Worm (Caenorhabditis elegans) whole organism, L1 larva: ENCODE data around the gene T17H7.7.

ENCODE experiments used
- aha-1 ChIP-seq: fragments of 150-350 bp; optimal IDR thresholded peaks from 2 replicates; lab custom pipeline; 2014; ENCODE audit warnings: missing biosample characterization, missing genetic modification characterization
- ama-1 ChIP-seq: fragments of 150-350 bp; optimal IDR thresholded peaks from 2 replicates; lab custom pipeline; 2014
- blmp-1 ChIP-seq: fragments of 150-350 bp; optimal IDR thresholded peaks from 2 replicates; lab custom pipeline; 2014; ENCODE audit warnings: missing biosample characterization, missing genetic modification characterization
- ceh-63 ChIP-seq: fragments of 200-800 bp; sonication (Bioruptor generic); optimal IDR thresholded peaks from 2 replicates; lab custom pipeline; 2018; ENCODE audit warnings: mild to moderate bottlenecking, missing genetic modification characterization, missing compliant biosample characterization
- egl-27 ChIP-seq, 2 experiments: fragments of 150-350 bp in 1 of 2; sonication (generic microtip); optimal IDR thresholded peaks; 3 replicates each; lab custom pipeline; 2017 to 2018; ENCODE audit warnings: missing biosample characterization in 2 of 2, missing genetic modification characterization in 2 of 2, missing genetic modification reagents in 2 of 2
- ets-5 ChIP-seq: fragments of 200-800 bp; sonication (Bioruptor generic); IDR thresholded peaks from 2 replicates; pipeline ENCODE4 v1.3.6; 2022; ENCODE audit warnings: missing genetic modification characterization, missing compliant biosample characterization
- fos-1 ChIP-seq: fragments of 150-350 bp; optimal IDR thresholded peaks from 2 replicates; lab custom pipeline; 2014; ENCODE audit warnings: missing biosample characterization, missing genetic modification characterization
- nhr-28 ChIP-seq: fragments of 150-350 bp; optimal IDR thresholded peaks from 2 replicates; lab custom pipeline; 2014; ENCODE audit warnings: missing biosample characterization, missing genetic modification characterization
- swsn-7 ChIP-seq: sonication (generic microtip); optimal IDR thresholded peaks from 2 replicates; lab custom pipeline; 2016; ENCODE audit warnings: missing genetic modification characterization, missing compliant biosample characterization
- unc-130 ChIP-seq: fragments of 150-350 bp; optimal IDR thresholded peaks from 2 replicates; lab custom pipeline; 2017; ENCODE audit warnings: missing biosample characterization, missing genetic modification characterization, inconsistent platforms
- unc-62 ChIP-seq: fragments of 150-350 bp; optimal IDR thresholded peaks from 2 replicates; lab custom pipeline; 2014; ENCODE audit warnings: missing biosample characterization, missing genetic modification reagents, missing genetic modification characterization
- ztf-11 ChIP-seq, 2 experiments: sonication (generic microtip); optimal IDR thresholded peaks; 2 replicates each; lab custom pipeline; 2016 to 2017; ENCODE audit warnings: missing genetic modification characterization in 2 of 2, missing biosample characterization in 1 of 2, missing compliant biosample characterization in 1 of 2

DNA sequence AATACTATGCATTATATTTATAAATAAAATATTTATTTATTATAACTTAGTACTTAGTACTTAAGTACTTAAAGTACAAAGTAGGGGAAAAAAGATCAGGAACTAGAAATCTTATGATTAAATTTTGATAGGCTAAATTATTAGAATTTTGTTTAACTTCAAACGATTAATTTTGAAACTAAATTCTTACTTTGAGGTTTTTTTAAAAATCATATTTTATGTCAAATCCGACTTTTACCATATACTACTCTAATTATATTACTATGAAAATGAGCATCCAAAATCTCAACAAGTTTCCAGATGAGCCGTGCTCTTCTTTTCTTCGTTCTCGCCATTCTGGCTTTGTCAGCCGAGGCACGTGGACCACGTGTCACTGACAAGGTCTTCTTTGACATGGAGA lies 15.2 kb upstream of the T17H7.7 start, which contains the start of gene cyn-6:
- TF ChIP-seq swsn-7 (no peak), ztf-11 (tag; optimal IDR thresholded peaks at IDR 0.05; lab: Kevin White, UChicago) (no peak), nhr-28 (tag; lab: Kevin White, UChicago) (no peak), ets-5 (GFP tag; lab: Robert Waterston, UW) (no peak), ceh-63 (GFP tag; lab: Kevin White, UChicago) (no peak), unc-130 (tag; lab: Kevin White, UChicago) (no peak), fos-1 (tag; lab: Kevin White, UChicago) (no peak), ama-1 (lab: Kevin White, UChicago) (no peak), unc-62 (GFP tag; lab: Kevin White, UChicago) (no peak), aha-1 (tag; lab: Kevin White, UChicago) (no peak), egl-27 (tag; optimal IDR thresholded peaks at IDR 0.05; lab: Kevin White, UChicago) (no peak), blmp-1 (tag; lab: Kevin White, UChicago) (no peak)
